Fruit fly (Drosophila melanogaster) whole organism, embryonic: ENCODE measurements around the gene Cpr73D.

Experiments used
- CG10321 ChIP-seq: fragments of 200-800 bp; sonication (Bioruptor generic); IDR thresholded peaks from 2 replicates; pipeline ENCODE4 v1.3.6; 2022; ENCODE audit warnings: missing biosample characterization, missing genetic modification characterization
- CG12104 ChIP-seq: fragments of 200-800 bp; sonication (Bioruptor generic); optimal IDR thresholded peaks from 3 replicates; lab custom pipeline; 2016; ENCODE audit warnings: missing biosample characterization, missing genetic modification characterization
- CG12391 ChIP-seq: fragments of 200-800 bp; sonication (Bioruptor generic); optimal IDR thresholded peaks from 3 replicates; lab custom pipeline; 2018; ENCODE audit warnings: missing biosample characterization, mild to moderate bottlenecking, missing genetic modification characterization, moderate library complexity
- CG12769 ChIP-seq: fragments of 200-800 bp; sonication (Bioruptor generic); optimal IDR thresholded peaks from 2 replicates; lab custom pipeline; 2019; ENCODE audit warnings: missing biosample characterization, mild to moderate bottlenecking, missing genetic modification characterization, moderate library complexity
- CG16813 ChIP-seq: fragments of 200-800 bp; sonication (Bioruptor generic); IDR thresholded peaks from 3 replicates; pipeline ENCODE4 v1.3.6; 2022; ENCODE audit warnings: missing biosample characterization, missing genetic modification characterization; ENCODE audit not compliant: partially characterized antibody
- CG16815 ChIP-seq: fragments of 200-800 bp; sonication (Bioruptor generic); optimal IDR thresholded peaks from 3 replicates; lab custom pipeline; 2017; ENCODE audit warnings: missing biosample characterization, mild to moderate bottlenecking, missing genetic modification characterization
- CG17186 ChIP-seq: fragments of 200-800 bp; sonication (Bioruptor generic); optimal IDR thresholded peaks from 3 replicates; lab custom pipeline; 2017; ENCODE audit warnings: missing biosample characterization, missing genetic modification reagents, missing genetic modification characterization
- CG17359 ChIP-seq: fragments of 200-800 bp; sonication (Bioruptor generic); optimal IDR thresholded peaks from 3 replicates; lab custom pipeline; 2018; ENCODE audit warnings: missing biosample characterization, mild to moderate bottlenecking, missing genetic modification characterization, moderate library complexity
- CG1792 ChIP-seq: fragments of 200-800 bp; sonication (Bioruptor generic); optimal IDR thresholded peaks from 2 replicates; lab custom pipeline; 2016; ENCODE audit warnings: missing biosample characterization, missing genetic modification characterization
- CG2129 ChIP-seq: fragments of 200-800 bp; sonication (Bioruptor generic); IDR thresholded peaks from 2 replicates; pipeline ENCODE4 v1.3.6; 2022; ENCODE audit warnings: missing biosample characterization, missing genetic modification characterization; ENCODE audit not compliant: partially characterized antibody
- CG2199 ChIP-seq: fragments of 200-800 bp; sonication (Bioruptor generic); IDR thresholded peaks from 3 replicates; pipeline ENCODE4 v1.3.6; 2022; ENCODE audit warnings: missing biosample characterization, missing genetic modification characterization
- CG3065 ChIP-seq: fragments of 200-800 bp; sonication (Bioruptor generic); optimal IDR thresholded peaks from 2 replicates; lab custom pipeline; 2016; ENCODE audit warnings: missing biosample characterization, missing genetic modification characterization
- CG33213 ChIP-seq: fragments of 200-800 bp; sonication (Bioruptor generic); optimal IDR thresholded peaks from 3 replicates; lab custom pipeline; 2016; ENCODE audit warnings: missing biosample characterization, missing genetic modification characterization
- CG34422 ChIP-seq: fragments of 200-800 bp; sonication (Bioruptor generic); IDR thresholded peaks from 3 replicates; pipeline ENCODE4 v1.3.6; 2022; ENCODE audit warnings: missing biosample characterization, missing genetic modification characterization
- CG3726 ChIP-seq: fragments of 200-800 bp; sonication (Bioruptor generic); IDR thresholded peaks from 3 replicates; pipeline ENCODE4, ENCODE4 v1.3.6; 2022; ENCODE audit warnings: missing biosample characterization, missing genetic modification characterization
- CG4707 ChIP-seq: fragments of 200-800 bp; sonication (Bioruptor generic); optimal IDR thresholded peaks from 2 replicates; lab custom pipeline; 2018; ENCODE audit warnings: missing biosample characterization, mild to moderate bottlenecking, missing genetic modification characterization, moderate library complexity
- CG8388 ChIP-seq: fragments of 200-800 bp; sonication (Bioruptor generic); optimal IDR thresholded peaks from 2 replicates; lab custom pipeline; 2019; ENCODE audit warnings: missing biosample characterization, mild to moderate bottlenecking, missing genetic modification characterization, moderate library complexity
- CG9932 ChIP-seq: fragments of 200-800 bp; sonication (Bioruptor generic); IDR thresholded peaks from 2 replicates; pipeline ENCODE4 v1.3.6; 2022; ENCODE audit warnings: missing biosample characterization, missing genetic modification characterization
- Dad ChIP-seq: fragments of 200-800 bp; sonication (Bioruptor generic); optimal IDR thresholded peaks from 3 replicates; lab custom pipeline; 2016; ENCODE audit warnings: missing biosample characterization, missing genetic modification characterization
- Ets65A ChIP-seq: fragments of 200-800 bp; sonication (Bioruptor generic); peaks from one replicate; lab custom pipeline; 2016; ENCODE audit warnings: missing biosample characterization, missing genetic modification characterization
- H2.0 ChIP-seq: fragments of 200-800 bp; sonication (Bioruptor generic); IDR thresholded peaks from 2 replicates; pipeline ENCODE4 v1.3.6; 2022; ENCODE audit warnings: missing biosample characterization, missing genetic modification characterization
- Mrtf ChIP-seq: fragments of 200-800 bp; sonication (Bioruptor generic); IDR thresholded peaks from 3 replicates; pipeline ENCODE4 v1.3.6; 2022; ENCODE audit warnings: missing biosample characterization, missing genetic modification characterization
- Neu2 ChIP-seq: fragments of 200-800 bp; sonication (Bioruptor generic); optimal IDR thresholded peaks from 3 replicates; lab custom pipeline; 2016; ENCODE audit warnings: missing biosample characterization, missing genetic modification characterization, borderline replicate concordance
- Xrp1 ChIP-seq: fragments of 200-800 bp; sonication (Bioruptor generic); IDR thresholded peaks from 2 replicates; pipeline ENCODE4 v1.3.6; 2022; ENCODE audit warnings: missing biosample characterization, missing genetic modification characterization
- ac ChIP-seq: fragments of 200-800 bp; sonication (Bioruptor generic); optimal IDR thresholded peaks from 3 replicates; lab custom pipeline; 2017; ENCODE audit warnings: missing biosample characterization, mild to moderate bottlenecking, missing genetic modification characterization
- al ChIP-seq: fragments of 200-800 bp; sonication (Bioruptor generic); IDR thresholded peaks from 2 replicates; pipeline ENCODE4 v1.3.6; 2022; ENCODE audit warnings: missing biosample characterization, missing genetic modification characterization
- ase ChIP-seq: fragments of 200-800 bp; sonication (Bioruptor generic); IDR thresholded peaks from 3 replicates; pipeline ENCODE4 v1.3.6; 2022; ENCODE audit warnings: missing biosample characterization, missing genetic modification characterization
- cad ChIP-seq: fragments of >200 bp; optimal IDR thresholded peaks from 2 replicates; lab custom pipeline; 2017; ENCODE audit warnings: missing biosample characterization, missing genetic modification characterization
- caup ChIP-seq: fragments of 200-800 bp; sonication (Bioruptor generic); optimal IDR thresholded peaks from 3 replicates; lab custom pipeline; 2017; ENCODE audit warnings: missing biosample characterization, mild to moderate bottlenecking, missing genetic modification characterization, moderate library complexity; ENCODE audit not compliant: severe bottlenecking
- chinmo ChIP-seq: fragments of 200-800 bp; sonication (Bioruptor generic); IDR thresholded peaks from 4 replicates; pipeline ENCODE4 v1.3.6; 2022; ENCODE audit warnings: missing biosample characterization, missing genetic modification characterization; ENCODE audit not compliant: partially characterized antibody
- da ChIP-seq: fragments of 200-800 bp; sonication (Bioruptor generic); optimal IDR thresholded peaks from 2 replicates; lab custom pipeline; 2016; ENCODE audit warnings: missing biosample characterization, missing genetic modification characterization
- dan ChIP-seq: fragments of 200-800 bp; sonication (Bioruptor generic); IDR thresholded peaks from 2 replicates; pipeline ENCODE4 v1.3.6; 2022; ENCODE audit warnings: missing biosample characterization, missing genetic modification characterization
- disco-r ChIP-seq: fragments of 200-800 bp; sonication (Bioruptor generic); optimal IDR thresholded peaks from 2 replicates; lab custom pipeline; 2016; ENCODE audit warnings: missing biosample characterization, missing genetic modification characterization
- ems ChIP-seq: fragments of 200-800 bp; sonication (Bioruptor generic); optimal IDR thresholded peaks from 3 replicates; lab custom pipeline; 2016; ENCODE audit warnings: missing biosample characterization, missing genetic modification characterization
- ftz-f1 ChIP-seq: fragments of 200-800 bp; sonication (Bioruptor generic); optimal IDR thresholded peaks from 2 replicates; lab custom pipeline; 2016; ENCODE audit warnings: missing biosample characterization, missing genetic modification characterization
- her ChIP-seq: fragments of 200-800 bp; sonication (Bioruptor generic); optimal IDR thresholded peaks from 2 replicates; lab custom pipeline; 2016; ENCODE audit warnings: missing biosample characterization, missing genetic modification characterization
- jigr1 ChIP-seq: fragments of 200-800 bp; sonication (Bioruptor generic); IDR thresholded peaks from 3 replicates; pipeline ENCODE4 v1.3.6; 2022; ENCODE audit warnings: missing biosample characterization, missing genetic modification characterization
- jumu ChIP-seq: fragments of 200-800 bp; sonication (Bioruptor generic); optimal IDR thresholded peaks from 3 replicates; lab custom pipeline; 2016; ENCODE audit warnings: missing biosample characterization, missing genetic modification characterization
- kay ChIP-seq: fragments of 200-800 bp; sonication (Bioruptor generic); optimal IDR thresholded peaks from 2 replicates; lab custom pipeline; 2016; ENCODE audit warnings: missing biosample characterization, missing genetic modification characterization
- kni ChIP-seq: fragments of 200-800 bp; sonication (Bioruptor generic); optimal IDR thresholded peaks from 3 replicates; lab custom pipeline; 2017; ENCODE audit warnings: mild to moderate bottlenecking, missing biosample characterization, missing genetic modification reagents, missing genetic modification characterization
- lilli ChIP-seq: fragments of 200-800 bp; sonication (Bioruptor generic); optimal IDR thresholded peaks from 3 replicates; lab custom pipeline; 2016; ENCODE audit warnings: missing biosample characterization, missing genetic modification characterization
- nau ChIP-seq: fragments of 200-800 bp; sonication (Bioruptor generic); optimal IDR thresholded peaks from 3 replicates; lab custom pipeline; 2017; ENCODE audit warnings: missing biosample characterization, mild to moderate bottlenecking, missing genetic modification characterization, missing genetic modification reagents
- pho ChIP-seq: fragments of 200-800 bp; sonication (Bioruptor generic); optimal IDR thresholded peaks from 2 replicates; lab custom pipeline; 2016; ENCODE audit warnings: missing biosample characterization, missing genetic modification characterization
- sim ChIP-seq: fragments of 200-800 bp; sonication (Bioruptor generic); IDR thresholded peaks from 2 replicates; pipeline ENCODE4 v1.3.6; 2022; ENCODE audit warnings: missing biosample characterization, missing genetic modification characterization
- tin ChIP-seq: fragments of 200-800 bp; sonication (Bioruptor generic); optimal IDR thresholded peaks from 3 replicates; lab custom pipeline; 2016; ENCODE audit warnings: missing biosample characterization, missing genetic modification characterization
- tio ChIP-seq: fragments of 200-800 bp; sonication (Bioruptor generic); optimal IDR thresholded peaks from 2 replicates; lab custom pipeline; 2017; ENCODE audit warnings: missing biosample characterization, missing genetic modification characterization, inconsistent platforms
- tna ChIP-seq: fragments of 200-800 bp; sonication (Bioruptor generic); IDR thresholded peaks from 2 replicates; pipeline ENCODE4 v1.3.6; 2022; ENCODE audit warnings: missing biosample characterization, missing genetic modification characterization; ENCODE audit not compliant: partially characterized antibody
- trh ChIP-seq: fragments of 200-800 bp; sonication (Bioruptor generic); optimal IDR thresholded peaks from 2 replicates; lab custom pipeline; 2016; ENCODE audit warnings: missing biosample characterization, missing genetic modification characterization
- yki ChIP-seq: fragments of >200 bp; optimal IDR thresholded peaks from 3 replicates; lab custom pipeline; 2018
- zen2 ChIP-seq: fragments of 200-800 bp; sonication (Bioruptor generic); IDR thresholded peaks from 3 replicates; pipeline ENCODE4 v1.3.6; 2022; ENCODE audit warnings: missing biosample characterization, missing genetic modification characterization; ENCODE audit not compliant: partially characterized antibody

Gene Cpr73D

dm6 chr3L:16956768-16957533 lies 538 bp downstream of the Cpr73D start (continued):
- TF ChIP-seq CG12769 (tag; lab: Kevin White, UChicago), result peak; percentile 71
- peak; percentile 1 for TF ChIP-seq tin (GFP tag; lab: Kevin White, UChicago)
- no peak for TF ChIP-seq tna
- no peak for TF ChIP-seq ac (GFP tag; lab: Kevin White, UChicago)
- TF ChIP-seq chinmo (GFP tag; lab: Robert Waterston, UW), result peak; percentile 97
- no peak for TF ChIP-seq CG4707 (GFP tag; lab: Kevin White, UChicago)
- peak; percentile 55; the same call in 1 of the 3 replicates for TF ChIP-seq Mrtf (GFP tag; lab: Robert Waterston, UW)
- no peak for TF ChIP-seq trh
- TF ChIP-seq Xrp1 (GFP tag; lab: Robert Waterston, UW), result peak; percentile 67; the same call in 1 of the 2 replicates
- no peak for TF ChIP-seq kni (GFP tag; lab: Kevin White, UChicago)
- TF ChIP-seq CG33213 (GFP tag; lab: Kevin White, UChicago), result no peak
- TF ChIP-seq ase (GFP tag; lab: Robert Waterston, UW), result peak; percentile 73
- TF ChIP-seq kay (GFP tag; lab: Kevin White, UChicago), result no peak
- TF ChIP-seq caup (GFP tag; lab: Kevin White, UChicago), result peak; percentile 33
- no peak for TF ChIP-seq ftz-f1 (GFP tag; lab: Kevin White, UChicago)
- TF ChIP-seq dan (GFP tag; lab: Robert Waterston, UW), result no peak
- TF ChIP-seq yki, result no peak
- TF ChIP-seq CG9932 (GFP tag; lab: Robert Waterston, UW), result peak; percentile 60
- no peak for TF ChIP-seq CG2199 (GFP tag; lab: Robert Waterston, UW)
- no peak for TF ChIP-seq CG3726 (GFP tag; lab: Robert Waterston, UW)
- peak; percentile 2 for TF ChIP-seq disco-r (GFP tag; lab: Kevin White, UChicago)
- peak; percentile 47 for TF ChIP-seq CG3065 (GFP tag; lab: Kevin White, UChicago)
- peak; percentile 53 for TF ChIP-seq CG8388 (GFP tag; lab: Kevin White, UChicago)
- TF ChIP-seq pho (GFP tag; lab: Kevin White, UChicago), result peak; percentile 54
- TF ChIP-seq nau (GFP tag; lab: Kevin White, UChicago), result peak; percentile 38
- TF ChIP-seq lilli (GFP tag; lab: Kevin White, UChicago), result peak; percentile 53
- peak; percentile 25 for TF ChIP-seq CG12104 (GFP tag; lab: Kevin White, UChicago)
- TF ChIP-seq CG17186 (GFP tag; lab: Kevin White, UChicago), result no peak
- TF ChIP-seq tio (GFP tag; lab: Kevin White, UChicago), result peak; percentile 43
- TF ChIP-seq Ets65A (GFP tag; lab: Kevin White, UChicago), result peak; percentile 86
- no peak for TF ChIP-seq zen2 (GFP tag; lab: Robert Waterston, UW)
- no peak for TF ChIP-seq Dad
- no peak for TF ChIP-seq CG2129 (GFP tag; lab: Robert Waterston, UW)
- TF ChIP-seq CG10321 (GFP tag; lab: Robert Waterston, UW), result no peak
- TF ChIP-seq jumu, result no peak
- TF ChIP-seq CG12391 (tag; lab: Kevin White, UChicago), result peak; percentile 82
- no peak for TF ChIP-seq jigr1 (GFP tag; lab: Robert Waterston, UW)
- TF ChIP-seq her (GFP tag; lab: Kevin White, UChicago), result no peak
- TF ChIP-seq H2.0 (GFP tag; lab: Robert Waterston, UW), result peak; percentile 42; the same call in 1 of the 2 replicates
- TF ChIP-seq ems, result peak; percentile 23
- TF ChIP-seq CG16813 (GFP tag; lab: Robert Waterston, UW), result no peak
- no peak for TF ChIP-seq Neu2 (GFP tag; lab: Kevin White, UChicago)
- peak; percentile 73 for TF ChIP-seq CG34422
- TF ChIP-seq cad (GFP tag; lab: Kevin White, UChicago), result no peak
- TF ChIP-seq sim, result peak; percentile 65
- peak; percentile 30 for TF ChIP-seq CG16815 (GFP tag; lab: Kevin White, UChicago)
- no peak for TF ChIP-seq CG1792
- TF ChIP-seq da, result no peak
- TF ChIP-seq CG17359 (tag; lab: Kevin White, UChicago), result peak; percentile 63
- peak; percentile 69 for TF ChIP-seq al (GFP tag; lab: Robert Waterston, UW)
